Worm (Caenorhabditis elegans): ENCODE results near the gene txt-5.

- no peak for TF ChIP-seq sea-2 (GFP tag; optimal IDR thresholded peaks at IDR 0.05)
- TF ChIP-seq aly-2 (tag; optimal IDR thresholded peaks at IDR 0.05): no peak
- TF ChIP-seq elt-1 (tag; optimal IDR thresholded peaks at IDR 0.05): no peak
- no peak for TF ChIP-seq fos-1 (tag; optimal IDR thresholded peaks at IDR 0.05)
- TF ChIP-seq lin-39 (tag; optimal IDR thresholded peaks at IDR 0.05): no peak
- no peak for TF ChIP-seq unc-39 (tag; optimal IDR thresholded peaks at IDR 0.05)
- no peak for TF ChIP-seq nhr-76 (tag; optimal IDR thresholded peaks at IDR 0.05)
Observed at ce11 chrV:7786639-7787038, 50.3 kb downstream of the txt-5 start.

Data from whole organism, L3 larva.